Worm (Caenorhabditis elegans) whole organism, L3 larva: ENCODE data around the gene fbl-1.

Source experiments
- aly-2 ChIP-seq: fragments of 150-350 bp; optimal IDR thresholded peaks from 2 replicates; lab custom pipeline; 2014; ENCODE audit warnings: missing biosample characterization, missing genetic modification characterization
- ceh-28 ChIP-seq: fragments of 150-350 bp; optimal IDR thresholded peaks from 2 replicates; lab custom pipeline; 2014; ENCODE audit warnings: missing biosample characterization, missing genetic modification reagents, missing genetic modification characterization
- ceh-9 ChIP-seq: sonication (generic microtip); optimal IDR thresholded peaks from 2 replicates; lab custom pipeline; 2018; ENCODE audit warnings: missing biosample characterization, missing genetic modification characterization
- daf-12 ChIP-seq: fragments of 150-350 bp; optimal IDR thresholded peaks from 2 replicates; lab custom pipeline; 2014; ENCODE audit warnings: missing biosample characterization, missing genetic modification reagents, missing genetic modification characterization
- egl-27 ChIP-seq: sonication (generic microtip); optimal IDR thresholded peaks from 4 replicates; lab custom pipeline; 2017; ENCODE audit warnings: missing biosample characterization, missing genetic modification reagents, missing genetic modification characterization
- egl-5 ChIP-seq: fragments of 150-350 bp; optimal IDR thresholded peaks from 2 replicates; lab custom pipeline; 2017; ENCODE audit warnings: missing biosample characterization, missing genetic modification reagents, missing genetic modification characterization, inconsistent platforms
- elt-1 ChIP-seq: fragments of 150-350 bp; optimal IDR thresholded peaks from 2 replicates; lab custom pipeline; 2014; ENCODE audit warnings: missing biosample characterization, missing genetic modification characterization
- elt-2 ChIP-seq: sonication (generic microtip); optimal IDR thresholded peaks from 2 replicates; lab custom pipeline; 2016; ENCODE audit warnings: missing genetic modification reagents, mild to moderate bottlenecking, missing genetic modification characterization, missing compliant biosample characterization
- elt-3 ChIP-seq, 3 experiments: fragments of 150-350 bp in 1 of 3; sonication (generic microtip) in 2 of 3; optimal IDR thresholded peaks; 2 replicates in 2 of 3; 4 replicates in 1 of 3; lab custom pipeline; 2014 to 2017; ENCODE audit warnings: missing biosample characterization in 3 of 3, missing genetic modification characterization in 3 of 3
- eor-1 ChIP-seq, 2 experiments: fragments of 150-350 bp; optimal IDR thresholded peaks; 2 replicates each; lab custom pipeline; 2014 to 2018; ENCODE audit warnings: missing biosample characterization in 2 of 2, missing genetic modification characterization in 2 of 2
- fkh-10 ChIP-seq: sonication (generic microtip); optimal IDR thresholded peaks from 2 replicates; lab custom pipeline; 2017; ENCODE audit warnings: missing biosample characterization, missing genetic modification reagents, missing genetic modification characterization
- fos-1 ChIP-seq: fragments of 150-350 bp; optimal IDR thresholded peaks from 2 replicates; lab custom pipeline; 2014; ENCODE audit warnings: missing biosample characterization, missing genetic modification characterization
- hmg-11 ChIP-seq: sonication (generic microtip); optimal IDR thresholded peaks from 2 replicates; lab custom pipeline; 2016; ENCODE audit warnings: missing genetic modification characterization, missing compliant biosample characterization
- jun-1 ChIP-seq: fragments of 150-350 bp; optimal IDR thresholded peaks from 2 replicates; lab custom pipeline; 2014; ENCODE audit warnings: missing biosample characterization, missing genetic modification reagents, missing genetic modification characterization
- lin-15B ChIP-seq: fragments of 150-350 bp; optimal IDR thresholded peaks from 2 replicates; lab custom pipeline; 2014; ENCODE audit warnings: missing biosample characterization, missing genetic modification characterization
- lin-39 ChIP-seq: fragments of 150-350 bp; optimal IDR thresholded peaks from 2 replicates; lab custom pipeline; 2018; ENCODE audit warnings: missing biosample characterization, missing genetic modification reagents, missing genetic modification characterization
- mml-1 ChIP-seq: fragments of 150-350 bp; sonication (generic microtip); optimal IDR thresholded peaks from 3 replicates; lab custom pipeline; 2014; ENCODE audit warnings: missing biosample characterization, missing genetic modification characterization
- nhr-11 ChIP-seq: fragments of 150-350 bp; optimal IDR thresholded peaks from 2 replicates; lab custom pipeline; 2014; ENCODE audit warnings: missing biosample characterization, missing genetic modification characterization
- nhr-12 ChIP-seq: fragments of 150-350 bp; optimal IDR thresholded peaks from 2 replicates; lab custom pipeline; 2014; ENCODE audit warnings: missing biosample characterization, missing genetic modification characterization
- nhr-23 ChIP-seq: fragments of 150-350 bp; optimal IDR thresholded peaks from 2 replicates; lab custom pipeline; 2014; ENCODE audit warnings: missing biosample characterization, missing genetic modification reagents, missing genetic modification characterization
- nhr-237 ChIP-seq: fragments of 150-350 bp; optimal IDR thresholded peaks from 2 replicates; lab custom pipeline; 2014; ENCODE audit warnings: missing biosample characterization, missing genetic modification characterization
- nhr-28 ChIP-seq: fragments of 150-350 bp; optimal IDR thresholded peaks from 2 replicates; lab custom pipeline; 2014; ENCODE audit warnings: missing biosample characterization, missing genetic modification characterization
- nhr-76 ChIP-seq: fragments of 150-350 bp; sonication (generic microtip); optimal IDR thresholded peaks from 5 replicates; lab custom pipeline; 2014; ENCODE audit warnings: missing biosample characterization, missing genetic modification characterization
- pha-4 ChIP-seq: fragments of 150-350 bp; optimal IDR thresholded peaks from 2 replicates; lab custom pipeline; 2014; ENCODE audit warnings: missing biosample characterization, missing genetic modification reagents, missing genetic modification characterization
- pqm-1 ChIP-seq: fragments of 150-350 bp; optimal IDR thresholded peaks from 2 replicates; lab custom pipeline; 2017; ENCODE audit warnings: missing biosample characterization, missing genetic modification characterization, inconsistent platforms
- sea-2 ChIP-seq: fragments of 150-350 bp; sonication (generic microtip); optimal IDR thresholded peaks from 4 replicates; lab custom pipeline; 2014; ENCODE audit warnings: missing biosample characterization, missing genetic modification reagents, missing genetic modification characterization
- unc-62 ChIP-seq: fragments of 150-350 bp; sonication (generic microtip); optimal IDR thresholded peaks from 4 replicates; lab custom pipeline; 2014; ENCODE audit warnings: missing biosample characterization, missing genetic modification reagents, missing genetic modification characterization
- zag-1 ChIP-seq: fragments of 150-350 bp; optimal IDR thresholded peaks from 2 replicates; lab custom pipeline; 2014; ENCODE audit warnings: missing biosample characterization, missing genetic modification characterization
- ztf-11 ChIP-seq: fragments of 150-350 bp; optimal IDR thresholded peaks from 2 replicates; lab custom pipeline; 2014; ENCODE audit warnings: missing biosample characterization, missing genetic modification characterization
- ztf-4 ChIP-seq: fragments of 150-350 bp; optimal IDR thresholded peaks from 2 replicates; lab custom pipeline; 2014; ENCODE audit warnings: missing biosample characterization, missing genetic modification characterization

Gene fbl-1

ce11 chrIV:9540342-9540856 is at the start of gene fbl-1:
fbl-1 (plus strand) TSS chrIV:9540806.
- TF ChIP-seq ztf-11 (tag; lab: Kevin White, UChicago): no peak
- no peak for TF ChIP-seq nhr-12
- no peak for TF ChIP-seq zag-1 (tag; lab: Kevin White, UChicago)
- TF ChIP-seq aly-2 (tag; lab: Kevin White, UChicago): no peak
- TF ChIP-seq hmg-11: no peak
- TF ChIP-seq unc-62 (GFP tag; lab: Kevin White, UChicago): no peak
- TF ChIP-seq eor-1 (tag; optimal IDR thresholded peaks at IDR 0.05; lab: Kevin White, UChicago): no peak
- no peak for TF ChIP-seq nhr-23 (tag; lab: Kevin White, UChicago)
- TF ChIP-seq daf-12: no peak
- TF ChIP-seq elt-2 (tag; lab: Kevin White, UChicago): peak; percentile 90
- TF ChIP-seq pqm-1 (tag; lab: Kevin White, UChicago): peak; percentile 84
- no peak for TF ChIP-seq nhr-76 (tag; lab: Kevin White, UChicago)
- TF ChIP-seq, all 47 proteins: peak for 2

ce11 chrIV:9496306-9496705 is 44.3 kb upstream of the fbl-1 start, which contains the start of gene sru-3:
sru-3 (plus strand) TSS chrIV:9496606.
- TF ChIP-seq fkh-10 (no peak), lin-39 (tag; lab: Kevin White, UChicago) (no peak), pqm-1 (tag; lab: Kevin White, UChicago) (no peak), aly-2 (tag; lab: Kevin White, UChicago) (no peak), daf-12 (no peak), egl-5 (tag; lab: Kevin White, UChicago) (no peak), elt-2 (tag; lab: Kevin White, UChicago) (no peak), hmg-11 (no peak), ceh-28 (tag; lab: Kevin White, UChicago) (no peak), pha-4 (tag; lab: Kevin White, UChicago) (no peak)

- TF ChIP-seq ztf-4 (tag; lab: Kevin White, UChicago) (no peak), egl-5 (tag; lab: Kevin White, UChicago) (no peak), lin-15B (tag; lab: Kevin White, UChicago) (no peak), fkh-10 (no peak), pqm-1 (tag; lab: Kevin White, UChicago) (no peak), egl-27 (tag; lab: Kevin White, UChicago) (no peak), sea-2 (GFP tag; lab: Kevin White, UChicago) (no peak), fos-1 (tag; lab: Kevin White, UChicago) (no peak)
Measured at ce11 chrIV:9498088-9498487, 42.5 kb upstream of the fbl-1 start, which contains the start of gene sru-4. sru-4 (plus strand) TSS chrIV:9498388.

ce11 chrIV:9499636-9500035 is 41.0 kb upstream of the fbl-1 start:
- TF ChIP-seq nhr-12: no peak
- no peak for TF ChIP-seq fos-1 (tag; lab: Kevin White, UChicago)
- no peak for TF ChIP-seq lin-15B (tag; lab: Kevin White, UChicago)
- TF ChIP-seq daf-12: no peak
- no peak for TF ChIP-seq elt-2 (tag; lab: Kevin White, UChicago)
- no peak for TF ChIP-seq unc-62 (GFP tag; lab: Kevin White, UChicago)
- TF ChIP-seq aly-2 (tag; lab: Kevin White, UChicago): no peak
- TF ChIP-seq mml-1 (tag; lab: Kevin White, UChicago): no peak
- no peak for TF ChIP-seq ceh-9 (tag; lab: Kevin White, UChicago)
- no peak for TF ChIP-seq ztf-4 (tag; lab: Kevin White, UChicago)
- TF ChIP-seq nhr-237 (tag; lab: Kevin White, UChicago): no peak
- no peak for TF ChIP-seq jun-1 (tag; lab: Kevin White, UChicago)
- TF ChIP-seq elt-3 (tag; optimal IDR thresholded peaks at IDR 0.05; lab: Kevin White, UChicago): no peak
- no peak for TF ChIP-seq ceh-28 (tag; lab: Kevin White, UChicago)
- TF ChIP-seq nhr-28: no peak
- no peak for TF ChIP-seq egl-5 (tag; lab: Kevin White, UChicago)
- no peak for TF ChIP-seq nhr-11

- TF ChIP-seq elt-1 (tag; lab: Kevin White, UChicago) (no peak), unc-62 (GFP tag; lab: Kevin White, UChicago) (no peak), lin-15B (tag; lab: Kevin White, UChicago) (no peak), elt-2 (tag; lab: Kevin White, UChicago) (peak; percentile 52)
- TF ChIP-seq, all 47 proteins: peak for 1
Measured at ce11 chrIV:9500100-9500499, 40.5 kb upstream of the fbl-1 start, which contains the start of gene ugt-21. ugt-21 (plus strand) TSS chrIV:9500311.
